Worm (Caenorhabditis elegans) whole organism, late embryonic: ENCODE data around the gene C56G2.4.

ENCODE experiments used
- F13H6.1 ChIP-seq: sonication (generic microtip); optimal IDR thresholded peaks from 2 replicates; lab custom pipeline; 2016; ENCODE audit warnings: missing genetic modification characterization, missing compliant biosample characterization
- Y22D7AL.16 ChIP-seq: sonication (generic microtip); optimal IDR thresholded peaks from 2 replicates; lab custom pipeline; 2016; ENCODE audit warnings: missing genetic modification characterization, missing compliant biosample characterization
- ceh-2 ChIP-seq: sonication (generic microtip); optimal IDR thresholded peaks from 2 replicates; lab custom pipeline; 2016; ENCODE audit warnings: missing genotype, missing genetic modification characterization, missing compliant biosample characterization
- ceh-22 ChIP-seq: sonication (generic microtip); optimal IDR thresholded peaks from 2 replicates; lab custom pipeline; 2017; ENCODE audit warnings: missing biosample characterization, missing genetic modification characterization
- ceh-24 ChIP-seq: sonication (generic microtip); optimal IDR thresholded peaks from 2 replicates; lab custom pipeline; 2016; ENCODE audit warnings: mild to moderate bottlenecking, missing genetic modification characterization, missing compliant biosample characterization
- ceh-34 ChIP-seq: sonication (generic microtip); optimal IDR thresholded peaks from 2 replicates; lab custom pipeline; 2016; ENCODE audit warnings: mild to moderate bottlenecking, missing genetic modification characterization, missing compliant biosample characterization
- ceh-9 ChIP-seq: sonication (generic microtip); optimal IDR thresholded peaks from 2 replicates; lab custom pipeline; 2016; ENCODE audit warnings: mild to moderate bottlenecking, missing genetic modification characterization, inconsistent platforms, missing compliant biosample characterization
- elt-2 ChIP-seq: sonication (generic microtip); optimal IDR thresholded peaks from 2 replicates; lab custom pipeline; 2016; ENCODE audit warnings: missing genetic modification reagents, missing genetic modification characterization, missing compliant biosample characterization
- fkh-10 ChIP-seq: fragments of 150-350 bp; optimal IDR thresholded peaks from 2 replicates; lab custom pipeline; 2014; ENCODE audit warnings: missing biosample characterization, missing genetic modification reagents, missing genetic modification characterization
- hlh-8 ChIP-seq: sonication (generic microtip); optimal IDR thresholded peaks from 2 replicates; lab custom pipeline; 2016; ENCODE audit warnings: missing genotype, missing genetic modification characterization, missing compliant biosample characterization
- pha-4 ChIP-seq: fragments of 150-350 bp; optimal IDR thresholded peaks from 2 replicates; lab custom pipeline; 2018; ENCODE audit warnings: missing biosample characterization, missing genetic modification reagents, missing genetic modification characterization
- pqm-1 ChIP-seq: sonication (generic microtip); optimal IDR thresholded peaks from 2 replicates; lab custom pipeline; 2016; ENCODE audit warnings: missing genetic modification characterization, missing compliant biosample characterization
- ztf-16 ChIP-seq: sonication (generic microtip); optimal IDR thresholded peaks from 2 replicates; lab custom pipeline; 2017; ENCODE audit warnings: missing genetic modification characterization, missing compliant biosample characterization

DNA sequence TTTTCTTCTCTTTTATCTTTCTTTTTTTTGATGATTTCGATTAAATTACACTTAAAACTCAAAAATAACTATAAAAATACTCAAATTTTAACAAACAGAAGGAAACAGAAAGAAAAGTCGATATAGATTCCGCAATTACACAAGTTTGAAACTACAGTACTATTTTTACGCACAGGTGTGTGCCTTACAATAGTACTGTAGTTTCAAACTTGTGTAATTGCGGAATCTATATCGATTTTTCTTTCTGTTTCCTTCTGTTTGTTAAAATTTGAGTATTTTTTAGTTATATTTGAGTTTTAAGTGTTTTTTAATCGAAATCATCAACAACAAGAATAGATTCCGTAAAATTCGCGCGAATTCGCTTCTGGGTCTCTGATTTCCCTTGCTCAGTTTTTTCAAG, 48.5 kb upstream of the C56G2.4 start:
- TF ChIP-seq F13H6.1 (tag; lab: Kevin White, UChicago) (no peak), ceh-34 (no peak), pha-4 (tag; lab: Kevin White, UChicago) (no peak), fkh-10 (GFP tag; lab: Kevin White, UChicago) (no peak), ceh-2 (tag; lab: Kevin White, UChicago) (no peak), hlh-8 (tag; lab: Kevin White, UChicago) (no peak), pqm-1 (tag; lab: Kevin White, UChicago) (no peak), Y22D7AL.16 (tag; lab: Kevin White, UChicago) (no peak), ceh-9 (no peak), ceh-24 (tag; lab: Kevin White, UChicago) (no peak), elt-2 (tag; lab: Kevin White, UChicago) (no peak), ztf-16 (tag; lab: Kevin White, UChicago) (no peak), ceh-22 (tag; lab: Kevin White, UChicago) (no peak)
